Worm (Caenorhabditis elegans) whole organism, L1 larva: ENCODE results near the gene comt-4.

ENCODE experiments used
- ama-1 ChIP-seq: fragments of 150-350 bp; optimal IDR thresholded peaks from 2 replicates; lab custom pipeline; 2014
- lin-13 ChIP-seq: fragments of 150-350 bp; optimal IDR thresholded peaks from 2 replicates; lab custom pipeline; 2014; ENCODE audit warnings: missing biosample characterization, missing genetic modification reagents, missing genetic modification characterization
- lin-39 ChIP-seq: fragments of 150-350 bp; optimal IDR thresholded peaks from 2 replicates; lab custom pipeline; 2014; ENCODE audit warnings: missing biosample characterization, missing genetic modification reagents, missing genetic modification characterization

- no peak for TF ChIP-seq ama-1 (lab: Kevin White, UChicago)
- TF ChIP-seq lin-39 (tag; lab: Kevin White, UChicago): no peak
- no peak for TF ChIP-seq lin-13
These were observed 47.7 kb upstream of the comt-4 start, which contains the start of gene clec-208 for ce11 chrV:2097653-2098052.
